Worm (Caenorhabditis elegans) whole organism, L4/young adult: Measurements from ENCODE around the gene his-18.

Source experiments
- W03F9.2 ChIP-seq: fragments of 150-350 bp; optimal IDR thresholded peaks from 2 replicates; lab custom pipeline; 2014; ENCODE audit warnings: missing biosample characterization, missing genetic modification characterization
- dao-5 ChIP-seq: sonication (generic microtip); optimal IDR thresholded peaks from 2 replicates; lab custom pipeline; 2016; ENCODE audit warnings: missing genotype, missing genetic modification characterization, moderate library complexity, missing compliant biosample characterization
- him-1 ChIP-seq: sonication (generic microtip); optimal IDR thresholded peaks from 2 replicates; lab custom pipeline; 2016; ENCODE audit warnings: missing genotype, missing genetic modification reagents, missing genetic modification characterization, missing compliant biosample characterization

DNA sequence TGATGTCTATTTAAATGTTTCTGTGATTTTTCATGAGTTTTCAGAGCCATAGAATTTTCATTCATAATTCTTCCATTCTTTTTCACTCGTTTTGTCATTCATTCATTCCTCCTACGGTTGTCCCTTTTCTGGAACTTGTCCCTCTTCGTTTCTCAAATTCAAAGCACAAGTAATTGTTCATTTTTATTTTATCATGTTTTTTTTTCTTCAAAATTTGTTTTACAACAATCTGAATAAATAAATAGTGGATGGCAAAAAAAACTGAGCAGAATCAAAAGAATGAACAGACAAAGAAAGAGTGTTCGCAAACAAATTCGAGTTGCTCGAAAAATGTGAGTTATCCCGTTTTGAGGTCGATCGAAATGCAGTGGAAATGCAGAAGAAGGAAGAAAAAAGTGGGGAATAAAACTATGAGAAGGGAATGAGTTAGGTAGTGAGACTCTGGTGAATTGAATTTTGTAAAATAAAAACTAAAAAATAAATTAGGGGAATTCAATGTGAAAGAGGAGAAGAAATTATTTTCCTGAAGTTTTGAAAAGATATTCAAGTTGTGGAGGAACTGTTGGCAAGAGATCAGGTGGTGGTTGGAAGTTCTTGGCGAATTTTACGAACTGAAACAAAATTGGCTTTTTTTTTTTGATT lies 41.5 kb downstream of the his-18 start:
- TF ChIP-seq him-1 (tag; lab: Kevin White, UChicago) (no peak), dao-5 (tag; lab: Kevin White, UChicago) (no peak), W03F9.2 (tag; lab: Kevin White, UChicago) (no peak)
